Fruit fly (Drosophila melanogaster) whole organism, embryonic: ENCODE measurements around the gene CG4658.

Experiments used
- CG13775 ChIP-seq: fragments of 200-800 bp; sonication (Bioruptor generic); optimal IDR thresholded peaks from 3 replicates; lab custom pipeline; 2017; ENCODE audit warnings: missing biosample characterization, mild to moderate bottlenecking, missing genetic modification characterization
- H15 ChIP-seq: fragments of 200-800 bp; sonication (Bioruptor generic); IDR thresholded peaks from 3 replicates; pipeline ENCODE4 v1.3.6; 2022; ENCODE audit warnings: missing biosample characterization, missing genetic modification characterization
- croc ChIP-seq: fragments of 200-800 bp; sonication (Bioruptor generic); conservative IDR thresholded peaks from 3 replicates; pipeline ENCODE4 v1.3.6; 2022; ENCODE audit warnings: missing biosample characterization, missing genetic modification characterization

- TF ChIP-seq H15 (GFP tag; lab: Robert Waterston, UW) (no peak), CG13775 (GFP tag; lab: Kevin White, UChicago) (no peak), croc (GFP tag; lab: Robert Waterston, UW) (no peak)
Observed at dm6 chr2L:9947738-9948519, 9.0 kb upstream of the CG4658 start.
